Fruit fly (Drosophila melanogaster): ENCODE measurements around the gene CG7322.
A peak's percentile ranks its signal among the peaks of the same experiment; 100 is the strongest.

CG7322 gene

DNA sequence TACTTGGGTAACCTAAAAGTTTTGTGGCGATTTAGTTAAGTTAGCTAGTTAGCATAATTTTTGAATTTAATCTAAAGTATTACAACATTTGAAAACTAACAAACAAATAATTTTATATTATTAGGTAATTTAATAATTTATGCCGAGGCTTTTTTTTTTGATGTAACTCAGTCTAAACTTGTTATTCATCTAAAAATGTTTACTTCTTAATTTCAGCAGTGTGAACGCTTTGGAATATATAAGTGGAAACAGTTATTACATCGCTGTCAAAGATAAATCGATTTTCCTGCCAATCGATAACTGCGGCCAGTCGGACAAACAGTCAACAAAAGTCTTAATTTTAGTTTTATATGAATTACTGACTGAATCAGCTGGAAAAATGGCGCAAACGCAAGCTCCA lies 359 bp upstream of the CG7322 start, which contains the start of gene Usp39:
Usp39 (plus strand) TSS at position 288 of the 400 bp plus-strand sequence.
- TF ChIP-seq CG14711 (tag; optimal IDR thresholded peaks at IDR 0.05) (peak; percentile 13), cnc (optimal IDR thresholded peaks at IDR 0.05) (no peak), CG7101 (tag; optimal IDR thresholded peaks at IDR 0.05) (peak; percentile 54)

DNA sequence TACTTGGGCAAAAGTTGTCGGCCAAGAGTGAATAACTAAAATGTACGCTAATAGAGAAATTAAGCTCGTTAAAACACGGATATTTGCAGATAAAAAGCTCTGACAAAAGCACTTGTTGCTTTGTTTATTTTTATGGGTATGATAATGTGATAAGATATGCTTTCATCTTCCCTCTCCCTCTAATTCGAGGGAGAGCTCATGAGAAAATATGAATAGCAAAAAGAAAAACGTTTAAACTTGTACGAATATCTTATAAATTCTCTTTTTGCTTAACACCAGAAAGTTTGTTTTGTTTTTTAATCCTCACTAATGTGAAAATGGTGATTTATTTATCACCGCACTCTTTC lies 8.6 kb downstream of the CG7322 start:
- TF ChIP-seq CG7101 (tag; optimal IDR thresholded peaks at IDR 0.05) (no peak), CG11617 (GFP tag; optimal IDR thresholded peaks at IDR 0.05) (no peak), CG1620 (GFP tag; optimal IDR thresholded peaks at IDR 0.05) (no peak), Clk (GFP tag; optimal IDR thresholded peaks at IDR 0.05) (no peak), kay (GFP tag; ENCODE audit: borderline replicate concordance) (no peak), CG5204 (GFP tag; optimal IDR thresholded peaks at IDR 0.05) (no peak), Mnt (GFP tag; optimal IDR thresholded peaks at IDR 0.05) (no peak), bab1 (GFP tag; optimal IDR thresholded peaks at IDR 0.05) (no peak)

DNA sequence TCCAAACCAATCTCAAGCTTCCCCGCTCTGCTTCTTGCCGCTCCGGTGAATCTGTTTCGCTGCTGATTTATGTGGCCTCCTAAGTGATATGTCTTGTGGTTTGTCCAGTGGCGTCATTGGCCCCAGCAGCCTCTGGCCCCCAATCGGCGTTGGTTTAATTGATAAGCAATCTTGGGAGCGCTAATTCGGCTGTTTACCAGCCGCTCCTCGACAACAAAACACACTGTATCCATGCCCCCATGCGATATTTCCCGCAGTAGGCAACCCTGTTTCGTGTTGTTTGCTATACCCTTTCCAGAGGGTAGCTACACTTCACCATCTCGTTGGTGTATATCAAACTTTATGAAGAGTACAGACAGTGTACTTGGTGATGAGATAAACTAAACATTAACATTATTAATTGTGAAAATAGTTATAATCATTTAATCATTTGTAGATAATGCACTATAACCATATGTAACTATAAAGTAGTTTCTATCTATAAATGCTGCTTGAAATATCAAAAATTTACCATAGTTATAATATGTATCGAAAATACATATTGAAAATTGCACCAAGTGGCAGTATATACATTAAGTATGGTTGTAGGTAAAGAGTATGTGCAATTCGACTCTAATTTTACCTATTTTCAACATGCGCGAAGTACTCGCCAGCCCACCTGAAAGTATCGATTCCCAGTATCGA lies 9.1 kb downstream of the CG7322 start, which contains the start of gene shop:
shop (minus strand) TSS at position 229 of the 684 bp plus-strand sequence.
- TF ChIP-seq kay (GFP tag; ENCODE audit: borderline replicate concordance) (no peak), bab1 (GFP tag; optimal IDR thresholded peaks at IDR 0.05) (peak; percentile 77), Clk (GFP tag; optimal IDR thresholded peaks at IDR 0.05) (peak; percentile 48), Mnt (GFP tag; optimal IDR thresholded peaks at IDR 0.05) (peak; percentile 80), CG12768 (GFP tag; optimal IDR thresholded peaks at IDR 0.05) (peak; percentile 67), toe (GFP tag; optimal IDR thresholded peaks at IDR 0.05) (peak; percentile 73), CG7045 (GFP tag; optimal IDR thresholded peaks at IDR 0.05) (peak; percentile 73), Crg-1 (GFP tag; optimal IDR thresholded peaks at IDR 0.05) (peak; percentile 81), cnc (optimal IDR thresholded peaks at IDR 0.05) (no peak), CG11617 (GFP tag; optimal IDR thresholded peaks at IDR 0.05) (peak; percentile 89), ovo (GFP tag; optimal IDR thresholded peaks at IDR 0.05) (peak; percentile 44), CG33017 (tag; optimal IDR thresholded peaks at IDR 0.05) (peak; percentile 67), Hr96 (GFP tag; optimal IDR thresholded peaks at IDR 0.05) (peak; percentile 84), tj (GFP tag; optimal IDR thresholded peaks at IDR 0.05) (peak; percentile 65), CG14711 (tag; optimal IDR thresholded peaks at IDR 0.05) (peak; percentile 92), pad (GFP tag; optimal IDR thresholded peaks at IDR 0.05) (peak; percentile 79), CG1620 (GFP tag; optimal IDR thresholded peaks at IDR 0.05) (peak; percentile 88), cic (GFP tag; optimal IDR thresholded peaks at IDR 0.05) (no peak), CG7101 (tag; optimal IDR thresholded peaks at IDR 0.05) (peak; percentile 86), CG5204 (GFP tag; optimal IDR thresholded peaks at IDR 0.05) (peak; percentile 75)

DNA sequence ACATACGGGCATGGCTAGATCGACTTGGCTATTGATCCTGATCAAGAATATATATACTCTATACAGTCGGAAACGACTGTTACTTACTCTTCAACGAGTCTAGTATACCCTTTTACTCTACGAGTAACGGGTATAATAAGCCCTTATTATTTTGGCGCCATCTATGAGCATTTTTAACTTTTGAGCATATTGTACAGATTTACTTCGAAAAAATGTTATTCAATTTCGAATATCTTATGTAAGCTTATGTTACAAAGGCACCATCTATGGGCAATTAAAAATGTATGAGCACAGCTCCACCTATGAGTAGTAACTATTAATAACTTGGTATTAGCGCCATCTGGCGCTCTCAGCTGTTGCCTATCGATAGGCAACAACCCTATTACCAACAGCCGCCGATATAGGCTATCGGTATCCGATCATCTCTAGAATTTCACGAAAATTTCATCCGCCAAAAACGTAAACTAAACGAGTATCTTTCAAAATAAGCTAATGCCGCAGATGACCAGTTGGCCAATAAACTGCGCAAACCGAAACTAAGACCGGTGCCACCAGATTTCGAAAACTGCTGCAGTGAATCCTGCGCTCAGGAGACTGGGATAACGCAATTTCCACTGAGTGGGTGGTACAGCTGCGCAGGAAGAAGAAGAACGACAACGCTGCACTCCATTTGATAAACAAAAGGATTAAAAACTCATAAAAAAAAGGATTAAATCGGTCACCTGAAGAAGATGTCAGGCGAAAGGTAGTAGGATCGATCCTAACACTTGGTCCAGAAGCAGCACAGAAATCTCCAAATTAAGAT lies 14.1 kb downstream of the CG7322 start, which contains the start of gene htk:
htk (plus strand) TSS at position 435 of the 805 bp plus-strand sequence.
- TF ChIP-seq CG14711 (tag; optimal IDR thresholded peaks at IDR 0.05) (peak; percentile 96), CG12768 (GFP tag; optimal IDR thresholded peaks at IDR 0.05) (no peak), CG5204 (GFP tag; optimal IDR thresholded peaks at IDR 0.05) (no peak), bab1 (GFP tag; optimal IDR thresholded peaks at IDR 0.05) (peak; percentile 78), CG7045 (GFP tag; optimal IDR thresholded peaks at IDR 0.05) (no peak), pad (GFP tag; optimal IDR thresholded peaks at IDR 0.05) (peak; percentile 60), cnc (optimal IDR thresholded peaks at IDR 0.05) (no peak), CG33017 (tag; optimal IDR thresholded peaks at IDR 0.05) (no peak), Clk (GFP tag; optimal IDR thresholded peaks at IDR 0.05) (no peak), Hr96 (GFP tag; optimal IDR thresholded peaks at IDR 0.05) (peak; percentile 61), CG7101 (tag; optimal IDR thresholded peaks at IDR 0.05) (peak; percentile 80), tj (GFP tag; optimal IDR thresholded peaks at IDR 0.05) (peak; percentile 23), toe (GFP tag; optimal IDR thresholded peaks at IDR 0.05) (no peak), Mnt (GFP tag; optimal IDR thresholded peaks at IDR 0.05) (peak; percentile 70), kay (GFP tag; ENCODE audit: borderline replicate concordance) (no peak), Crg-1 (GFP tag; optimal IDR thresholded peaks at IDR 0.05) (peak; percentile 70), ovo (GFP tag; optimal IDR thresholded peaks at IDR 0.05) (peak; percentile 77), CG1620 (GFP tag; optimal IDR thresholded peaks at IDR 0.05) (peak; percentile 88), cic (GFP tag; optimal IDR thresholded peaks at IDR 0.05) (no peak), CG11617 (GFP tag; optimal IDR thresholded peaks at IDR 0.05) (peak; percentile 5)

DNA sequence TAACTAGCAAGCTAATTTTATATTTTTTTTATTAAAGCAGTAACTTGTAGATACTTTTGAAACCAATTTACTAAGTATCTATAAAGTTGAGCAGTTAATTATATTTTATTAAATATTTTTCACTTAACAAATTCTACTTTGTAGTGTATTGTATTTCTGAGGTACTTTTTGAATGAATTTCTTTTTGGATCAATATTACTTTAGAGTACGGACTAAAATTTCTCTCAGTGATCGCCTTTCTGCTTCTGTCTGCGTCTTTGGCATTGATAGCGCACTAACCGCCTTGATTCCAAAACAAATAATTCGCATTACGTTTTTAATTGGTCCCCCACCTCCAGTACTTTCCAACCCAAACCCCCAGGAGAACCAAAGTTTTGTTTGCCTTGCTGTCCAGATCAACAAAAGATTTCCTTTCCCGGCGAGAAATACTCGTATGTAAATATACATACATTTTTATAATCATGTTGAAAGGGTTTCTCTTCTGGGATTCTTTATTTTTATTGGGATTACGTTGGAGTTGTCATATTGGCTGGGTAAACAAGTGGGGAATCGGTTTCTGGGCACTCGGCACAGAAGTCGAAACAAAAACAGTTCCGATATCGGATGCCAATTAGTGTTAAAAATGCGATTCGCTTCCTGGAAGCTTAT lies 18.5 kb downstream of the CG7322 start:
- no peak for TF ChIP-seq CG12768 (GFP tag; optimal IDR thresholded peaks at IDR 0.05)
- no peak for TF ChIP-seq tj (GFP tag; optimal IDR thresholded peaks at IDR 0.05)
- no peak for TF ChIP-seq CG7045 (GFP tag; optimal IDR thresholded peaks at IDR 0.05)
- no peak for TF ChIP-seq Clk (GFP tag; optimal IDR thresholded peaks at IDR 0.05)
- no peak for TF ChIP-seq kay (GFP tag; ENCODE audit: borderline replicate concordance)
- no peak for TF ChIP-seq CG11617 (GFP tag; optimal IDR thresholded peaks at IDR 0.05)
- no peak for TF ChIP-seq CG5204 (GFP tag; optimal IDR thresholded peaks at IDR 0.05)
- TF ChIP-seq CG14711 (tag; optimal IDR thresholded peaks at IDR 0.05), result no peak
- no peak for TF ChIP-seq pad (GFP tag; optimal IDR thresholded peaks at IDR 0.05)
- TF ChIP-seq Mnt (GFP tag; optimal IDR thresholded peaks at IDR 0.05), result no peak
- TF ChIP-seq CG7101 (tag; optimal IDR thresholded peaks at IDR 0.05), result no peak
- TF ChIP-seq CG33017 (tag; optimal IDR thresholded peaks at IDR 0.05), result no peak
- no peak for TF ChIP-seq bab1 (GFP tag; optimal IDR thresholded peaks at IDR 0.05)

All from whole organism, adult.